Worm (Caenorhabditis elegans) whole organism, mixed stage, embryonic: ENCODE data around the gene ins-22.

Source experiments
- blmp-1 ChIP-seq: fragments of 150-350 bp; optimal IDR thresholded peaks from 2 replicates; lab custom pipeline; 2014; ENCODE audit warnings: missing biosample characterization, missing genetic modification characterization
- ceh-39 ChIP-seq: fragments of 150-350 bp; optimal IDR thresholded peaks from 2 replicates; lab custom pipeline; 2014; ENCODE audit warnings: missing biosample characterization, missing genetic modification characterization
- ceh-83 ChIP-seq: fragments of 200-800 bp; sonication (Bioruptor generic); optimal IDR thresholded peaks from 2 replicates; lab custom pipeline; 2018; ENCODE audit warnings: mild to moderate bottlenecking, missing genetic modification characterization, missing compliant biosample characterization
- ces-1 ChIP-seq: fragments of 150-350 bp; optimal IDR thresholded peaks from 2 replicates; lab custom pipeline; 2014; ENCODE audit warnings: missing biosample characterization, missing genetic modification reagents, missing genetic modification characterization
- elt-1 ChIP-seq: sonication (generic microtip); optimal IDR thresholded peaks from 2 replicates; lab custom pipeline; 2017; ENCODE audit warnings: missing genetic modification characterization, mild to moderate bottlenecking, missing compliant biosample characterization, antibody characterized with exemption, moderate library complexity, borderline replicate concordance; ENCODE audit not compliant: insufficient read depth
- lin-13 ChIP-seq: fragments of 150-350 bp; optimal IDR thresholded peaks from 2 replicates; lab custom pipeline; 2014; ENCODE audit warnings: missing biosample characterization, missing genetic modification characterization
- mab-5 ChIP-seq: fragments of 150-350 bp; optimal IDR thresholded peaks from 2 replicates; lab custom pipeline; 2014; ENCODE audit warnings: missing biosample characterization, missing genetic modification characterization
- nhr-237 ChIP-seq: fragments of 150-350 bp; optimal IDR thresholded peaks from 2 replicates; lab custom pipeline; 2014; ENCODE audit warnings: missing biosample characterization, missing genetic modification characterization
- nhr-28 ChIP-seq: fragments of 150-350 bp; optimal IDR thresholded peaks from 2 replicates; lab custom pipeline; 2014; ENCODE audit warnings: missing biosample characterization, missing genetic modification characterization
- snpc-4 ChIP-seq: fragments of 150-350 bp; optimal IDR thresholded peaks from 2 replicates; lab custom pipeline; 2014; ENCODE audit warnings: missing biosample characterization, missing genetic modification characterization
- unc-39 ChIP-seq: fragments of 150-350 bp; optimal IDR thresholded peaks from 2 replicates; lab custom pipeline; 2014; ENCODE audit warnings: missing biosample characterization, missing genetic modification characterization
- ztf-11 ChIP-seq: fragments of 150-350 bp; optimal IDR thresholded peaks from 2 replicates; lab custom pipeline; 2014; ENCODE audit warnings: missing biosample characterization, missing genetic modification characterization

ce11 chrIII:10025989-10026388, at the start of gene ins-22:
- TF ChIP-seq unc-39 (tag; lab: Kevin White, UChicago) = no peak
- no peak for TF ChIP-seq nhr-237
- TF ChIP-seq blmp-1 = no peak
- no peak for TF ChIP-seq ces-1 (GFP tag; lab: Kevin White, UChicago)
- no peak for TF ChIP-seq nhr-28 (tag; lab: Kevin White, UChicago)
- no peak for TF ChIP-seq elt-1
- no peak for TF ChIP-seq mab-5 (tag; lab: Kevin White, UChicago)
- TF ChIP-seq snpc-4 = no peak
- TF ChIP-seq ztf-11 (tag; lab: Kevin White, UChicago) = no peak
- TF ChIP-seq ceh-39 (tag; lab: Kevin White, UChicago) = no peak
- no peak for TF ChIP-seq ceh-83
- no peak for TF ChIP-seq lin-13 (tag; lab: Kevin White, UChicago)
